Fruit fly (Drosophila melanogaster) whole organism, pupa: ENCODE data around the gene Nup35.

Experiments used
- CG10348 ChIP-seq: fragments of 200-800 bp; sonication (Bioruptor generic); IDR thresholded peaks from 2 replicates; pipeline ENCODE4 v1.3.6; 2022; ENCODE audit warnings: missing biosample characterization, missing genetic modification characterization
- CG12605 ChIP-seq: fragments of 200-800 bp; sonication (Bioruptor generic); IDR thresholded peaks from 2 replicates; pipeline ENCODE4 v1.3.6; 2022; ENCODE audit warnings: missing biosample characterization, missing genetic modification characterization
- CG13204 ChIP-seq: fragments of 200-800 bp; sonication (Bioruptor generic); optimal IDR thresholded peaks from 2 replicates; lab custom pipeline; 2018; ENCODE audit warnings: missing biosample characterization, mild to moderate bottlenecking, missing genetic modification characterization, moderate library complexity
- CG17806 ChIP-seq: fragments of 200-800 bp; sonication (Bioruptor generic); optimal IDR thresholded peaks from 2 replicates; lab custom pipeline; 2018; ENCODE audit warnings: missing biosample characterization, mild to moderate bottlenecking, missing genetic modification characterization, moderate library complexity
- CG32121 ChIP-seq: fragments of 200-800 bp; sonication (Bioruptor generic); IDR thresholded peaks from 2 replicates; pipeline ENCODE4 v1.3.6; 2022; ENCODE audit warnings: missing biosample characterization, missing genetic modification characterization
- CG34367 ChIP-seq: fragments of 200-800 bp; sonication (Bioruptor generic); optimal IDR thresholded peaks from 2 replicates; lab custom pipeline; 2018; ENCODE audit warnings: missing biosample characterization, mild to moderate bottlenecking, missing genetic modification characterization
- CG4496 ChIP-seq: fragments of 200-800 bp; sonication (Bioruptor generic); IDR thresholded peaks from 3 replicates; pipeline ENCODE4 v1.3.6; 2022; ENCODE audit warnings: missing biosample characterization, missing genetic modification characterization
- D1 ChIP-seq: fragments of 200-800 bp; sonication (Bioruptor generic); optimal IDR thresholded peaks from 2 replicates; lab custom pipeline; 2018; ENCODE audit warnings: missing biosample characterization, mild to moderate bottlenecking, missing genetic modification characterization, moderate library complexity
- EcR ChIP-seq: fragments of 200-800 bp; sonication (Bioruptor generic); optimal IDR thresholded peaks from 3 replicates; lab custom pipeline; 2019; ENCODE audit warnings: missing biosample characterization, missing genetic modification characterization, mild to moderate bottlenecking, moderate library complexity, missing genetic modification reagents
- Snoo ChIP-seq: fragments of 200-800 bp; sonication (Bioruptor generic); optimal IDR thresholded peaks from 3 replicates; lab custom pipeline; 2017; ENCODE audit warnings: missing biosample characterization, mild to moderate bottlenecking, missing genetic modification characterization, inconsistent platforms

Gene Nup35

dm6 chrX:18685726-18686125, 37.7 kb downstream of the Nup35 start, which contains the start of gene phtm:
phtm (plus strand) TSS chrX:18685766.
- no peak for TF ChIP-seq Snoo (tag; lab: Kevin White, UChicago)
- TF ChIP-seq CG4496: no peak
- TF ChIP-seq EcR (GFP tag; lab: Kevin White, UChicago): peak; percentile 20
- TF ChIP-seq CG12605 (GFP tag; lab: Robert Waterston, UW): no peak

DNA sequence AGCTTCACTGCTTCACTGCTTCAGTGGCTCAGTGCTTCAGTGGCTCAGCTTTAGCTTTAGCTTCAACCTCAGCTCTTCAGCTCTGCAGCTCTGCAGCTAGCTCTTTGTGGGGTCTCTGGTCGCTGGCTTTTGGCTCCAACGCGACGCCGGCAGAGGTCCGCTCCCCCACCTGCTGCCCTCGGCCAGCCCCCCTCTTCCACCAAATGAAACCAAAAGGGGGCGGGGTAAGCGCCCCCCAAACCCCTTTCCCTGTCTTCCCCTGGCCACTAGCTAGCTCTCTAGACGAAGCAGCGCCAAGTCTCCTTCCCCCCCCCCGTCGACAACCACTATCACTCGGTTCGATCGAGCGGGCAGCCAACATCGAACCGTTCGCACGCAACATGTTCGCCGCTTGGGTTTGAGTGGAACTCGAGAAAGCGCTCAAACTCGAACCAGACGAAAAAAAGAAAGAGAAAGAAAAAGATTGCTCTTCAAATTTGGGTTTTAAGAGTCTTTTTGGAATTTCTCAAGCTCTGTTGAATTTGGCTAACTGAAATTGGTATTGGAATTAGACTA, 45.0 kb downstream of the Nup35 start, which contains the start of gene Cyp18a1:
Cyp18a1 (minus strand) TSS at position 95 of the 555 bp plus-strand sequence.
- TF ChIP-seq CG34367 (tag; lab: Kevin White, UChicago) (no peak), CG13204 (peak; percentile 76), CG10348 (no peak), EcR (GFP tag; lab: Kevin White, UChicago) (peak; percentile 67), CG32121 (GFP tag; lab: Robert Waterston, UW) (0 out of 2 replicates have a peak, but pooled peaks have one; percentile 18)

- TF ChIP-seq EcR (GFP tag; lab: Kevin White, UChicago) (peak; percentile 98), D1 (tag; lab: Kevin White, UChicago) (no peak), CG17806 (no peak)
- TF ChIP-seq, all 21 proteins: peak for 1
These were observed 47.6 kb downstream of the Nup35 start for dm6 chrX:18695603-18696002.
